Fruit fly (Drosophila melanogaster) S2 (cell line): Measurements from ENCODE around the gene Cdc16.

ENCODE experiments used
- CG8478 ChIP-seq: fragments of >200 bp; optimal IDR thresholded peaks from 2 replicates; lab custom pipeline; 2018
- CTCF ChIP-seq, 2 experiments: fragments of >200 bp; optimal IDR thresholded peaks; 2 replicates each; lab custom pipeline; 2018

- TF ChIP-seq CG8478 (lab: Kevin White, UChicago) = no peak
- no peak for TF ChIP-seq CTCF (optimal IDR thresholded peaks at IDR 0.05; lab: Kevin White, UChicago)
Measured at dm6 chr3R:23290089-23290488, 9.1 kb downstream of the Cdc16 start, which contains the start of gene bb8.
